Worm (Caenorhabditis elegans): ENCODE measurements around the gene nspe-4.

DNA sequence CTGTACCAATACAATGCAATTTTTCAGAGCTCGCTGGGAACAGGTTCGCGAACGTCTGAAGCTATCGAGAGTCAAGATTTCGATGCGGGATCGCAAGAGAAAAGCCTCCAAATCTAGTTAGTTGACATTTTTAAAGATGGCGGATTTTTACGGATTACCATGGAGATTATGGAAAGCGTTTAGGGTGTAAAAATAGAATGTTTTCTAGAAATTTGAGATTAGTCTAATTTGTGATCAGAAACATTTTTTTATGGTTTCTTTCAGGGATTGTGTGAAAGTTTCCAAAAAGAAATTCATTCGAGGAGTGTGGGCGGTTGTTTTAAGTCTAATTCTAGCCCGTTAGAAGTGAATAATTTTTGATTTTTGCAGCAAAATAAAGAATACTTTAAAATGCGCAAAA is 43.5 kb downstream of the nspe-4 start:
- TF ChIP-seq nfya-1 (tag; optimal IDR thresholded peaks at IDR 0.05) (no peak), unc-86 (tag; optimal IDR thresholded peaks at IDR 0.05) (no peak), hlh-13 (GFP tag; optimal IDR thresholded peaks at IDR 0.05) (no peak), unc-55 (GFP tag; optimal IDR thresholded peaks at IDR 0.05) (no peak), sox-4 (tag; optimal IDR thresholded peaks at IDR 0.05) (no peak), ceh-14 (tag; optimal IDR thresholded peaks at IDR 0.05) (no peak), hlh-6 (tag; optimal IDR thresholded peaks at IDR 0.05) (no peak), K09A11.1 (tag; optimal IDR thresholded peaks at IDR 0.05; ENCODE audit: insufficient read depth) (no peak), rnt-1 (tag; optimal IDR thresholded peaks at IDR 0.05) (no peak), ets-4 (tag; optimal IDR thresholded peaks at IDR 0.05) (no peak), dmd-4 (tag; optimal IDR thresholded peaks at IDR 0.05; ENCODE audit: borderline replicate concordance) (no peak)

All from whole organism, late embryonic.